Fruit fly (Drosophila melanogaster) whole organism, embryonic: Measurements from ENCODE around the gene Polr1D.

Experiments
- ATbp ChIP-seq: fragments of 200-800 bp; sonication (Bioruptor generic); optimal IDR thresholded peaks from 2 replicates; lab custom pipeline; 2017; ENCODE audit warnings: missing biosample characterization, mild to moderate bottlenecking, missing genetic modification characterization, missing genetic modification reagents
- Adf1 ChIP-seq: fragments of 200-800 bp; sonication (Bioruptor generic); IDR thresholded peaks from 2 replicates; pipeline ENCODE4 v1.3.6; 2022; ENCODE audit warnings: missing biosample characterization, missing genetic modification characterization
- Asciz ChIP-seq: fragments of 200-800 bp; sonication (Bioruptor generic); optimal IDR thresholded peaks from 2 replicates; lab custom pipeline; 2017; ENCODE audit warnings: missing biosample characterization, mild to moderate bottlenecking, missing genetic modification characterization, missing genetic modification reagents
- B-H2 ChIP-seq: fragments of 200-800 bp; sonication (Bioruptor generic); optimal IDR thresholded peaks from 2 replicates; lab custom pipeline; 2018; ENCODE audit warnings: missing biosample characterization, mild to moderate bottlenecking, missing genetic modification characterization
- Blimp-1 ChIP-seq: fragments of 200-800 bp; sonication (Bioruptor generic); optimal IDR thresholded peaks from 3 replicates; lab custom pipeline; 2018; ENCODE audit warnings: missing biosample characterization, missing genetic modification characterization, mild to moderate bottlenecking, moderate library complexity, missing genetic modification reagents
- CG10366 ChIP-seq: fragments of 200-800 bp; sonication (Bioruptor generic); IDR thresholded peaks from 2 replicates; pipeline ENCODE4 v1.3.6; 2022; ENCODE audit warnings: missing biosample characterization, missing genetic modification characterization
- CG11093 ChIP-seq: fragments of 200-800 bp; sonication (Bioruptor generic); IDR thresholded peaks from 3 replicates; pipeline ENCODE4 v1.3.6; 2022; ENCODE audit warnings: missing biosample characterization, missing genetic modification characterization
- CG11398 ChIP-seq: fragments of 200-800 bp; sonication (Bioruptor generic); optimal IDR thresholded peaks from 2 replicates; lab custom pipeline; 2016; ENCODE audit warnings: missing biosample characterization, missing genetic modification characterization
- CG12391 ChIP-seq: fragments of 200-800 bp; sonication (Bioruptor generic); optimal IDR thresholded peaks from 3 replicates; lab custom pipeline; 2018; ENCODE audit warnings: missing biosample characterization, mild to moderate bottlenecking, missing genetic modification characterization, moderate library complexity
- CG12942 ChIP-seq: fragments of 200-800 bp; sonication (Bioruptor generic); optimal IDR thresholded peaks from 3 replicates; lab custom pipeline; 2016; ENCODE audit warnings: missing biosample characterization, missing genetic modification characterization
- CG14710 ChIP-seq: fragments of 200-800 bp; sonication (Bioruptor generic); optimal IDR thresholded peaks from 3 replicates; lab custom pipeline; 2019; ENCODE audit warnings: missing biosample characterization, mild to moderate bottlenecking, missing genetic modification characterization, moderate library complexity
- CG15696 ChIP-seq: fragments of 200-800 bp; sonication (Bioruptor generic); optimal IDR thresholded peaks from 2 replicates; lab custom pipeline; 2019; ENCODE audit warnings: missing biosample characterization, mild to moderate bottlenecking, missing genetic modification characterization, moderate library complexity
- CG2712 ChIP-seq: fragments of 200-800 bp; optimal IDR thresholded peaks from 3 replicates; lab custom pipeline; 2019; ENCODE audit warnings: missing biosample characterization, mild to moderate bottlenecking, missing genetic modification characterization, moderate library complexity
- CG2889 ChIP-seq: fragments of 200-800 bp; sonication (Bioruptor generic); IDR thresholded peaks from 3 replicates; pipeline ENCODE4 v1.3.6; 2022; ENCODE audit warnings: missing biosample characterization, missing genetic modification characterization
- CG31388 ChIP-seq: fragments of 200-800 bp; sonication (Bioruptor generic); optimal IDR thresholded peaks from 2 replicates; lab custom pipeline; 2016; ENCODE audit warnings: missing biosample characterization, missing genetic modification characterization
- CG32767 ChIP-seq: fragments of 200-800 bp; sonication (Bioruptor generic); IDR thresholded peaks from 2 replicates; pipeline ENCODE4 v1.3.6; 2022; ENCODE audit warnings: missing biosample characterization, missing genetic modification characterization
- CG33557 ChIP-seq: fragments of 200-800 bp; sonication (Bioruptor generic); optimal IDR thresholded peaks from 2 replicates; lab custom pipeline; 2019; ENCODE audit warnings: missing biosample characterization, mild to moderate bottlenecking, missing genetic modification characterization, moderate library complexity
- CG6683 ChIP-seq: fragments of 200-800 bp; sonication (Bioruptor generic); optimal IDR thresholded peaks from 2 replicates; lab custom pipeline; 2017; ENCODE audit warnings: missing biosample characterization, mild to moderate bottlenecking, missing genetic modification characterization, missing genetic modification reagents
- CG7556 ChIP-seq: fragments of 200-800 bp; sonication (Bioruptor generic); optimal IDR thresholded peaks from 2 replicates; lab custom pipeline; 2017; ENCODE audit warnings: missing biosample characterization, mild to moderate bottlenecking, missing genetic modification characterization
- CG7745 ChIP-seq: fragments of 200-800 bp; sonication (Bioruptor generic); optimal IDR thresholded peaks from 2 replicates; lab custom pipeline; 2018; ENCODE audit warnings: missing biosample characterization, mild to moderate bottlenecking, missing genetic modification characterization, moderate library complexity
- CG8281 ChIP-seq: fragments of 200-800 bp; sonication (Bioruptor generic); optimal IDR thresholded peaks from 2 replicates; lab custom pipeline; 2018; ENCODE audit warnings: missing biosample characterization, mild to moderate bottlenecking, missing genetic modification characterization, moderate library complexity
- CG8290 ChIP-seq, 3 experiments: fragments of 200-800 bp; sonication (Bioruptor generic); optimal IDR thresholded peaks; 2 replicates each; lab custom pipeline; 2016 to 2019; ENCODE audit warnings: missing biosample characterization in 3 of 3, missing genetic modification characterization in 3 of 3, mild to moderate bottlenecking in 2 of 3, moderate library complexity in 1 of 3
- CG8478 ChIP-seq: fragments of >200 bp; optimal IDR thresholded peaks from 2 replicates; lab custom pipeline; 2018
- D19A ChIP-seq: fragments of 200-800 bp; optimal IDR thresholded peaks from 3 replicates; lab custom pipeline; 2019; ENCODE audit warnings: missing biosample characterization, mild to moderate bottlenecking, missing genetic modification characterization, moderate library complexity
- Dbx ChIP-seq: fragments of 200-800 bp; sonication (Bioruptor generic); IDR thresholded peaks from 3 replicates; pipeline ENCODE4 v1.3.6; 2022; ENCODE audit warnings: missing biosample characterization, missing genetic modification characterization
- Dip3 ChIP-seq: fragments of 200-800 bp; sonication (Bioruptor generic); optimal IDR thresholded peaks from 3 replicates; lab custom pipeline; 2016; ENCODE audit warnings: missing biosample characterization, missing genetic modification characterization
- Drgx ChIP-seq: fragments of 200-800 bp; sonication (Bioruptor generic); IDR thresholded peaks from 2 replicates; pipeline ENCODE4 v1.3.6; 2022; ENCODE audit warnings: missing biosample characterization, missing genetic modification characterization
- HHEX ChIP-seq: fragments of 200-800 bp; sonication (Bioruptor generic); optimal IDR thresholded peaks from 3 replicates; lab custom pipeline; 2017; ENCODE audit warnings: missing biosample characterization, mild to moderate bottlenecking, missing genetic modification characterization, missing genetic modification reagents
- HLH54F ChIP-seq: fragments of 200-800 bp; sonication (Bioruptor generic); optimal IDR thresholded peaks from 3 replicates; lab custom pipeline; 2016; ENCODE audit warnings: missing biosample characterization, missing genetic modification characterization
- Hr3 ChIP-seq: fragments of 200-800 bp; sonication (Bioruptor generic); optimal IDR thresholded peaks from 3 replicates; lab custom pipeline; 2016; ENCODE audit warnings: missing biosample characterization, missing genetic modification characterization
- Lhr ChIP-seq: fragments of 200-800 bp; sonication (Bioruptor generic); optimal IDR thresholded peaks from 3 replicates; lab custom pipeline; 2017; ENCODE audit warnings: mild to moderate bottlenecking, missing biosample characterization, missing genetic modification reagents, missing genetic modification characterization
- Lpt ChIP-seq: fragments of >200 bp; optimal IDR thresholded peaks from 2 replicates; lab custom pipeline; 2018; ENCODE audit warnings: missing biosample characterization, missing genetic modification characterization
- Poxn ChIP-seq: fragments of 200-800 bp; sonication (Bioruptor generic); IDR thresholded peaks from 2 replicates; pipeline ENCODE4 v1.3.6; 2022; ENCODE audit warnings: missing biosample characterization, missing genetic modification characterization
- al ChIP-seq: fragments of 200-800 bp; sonication (Bioruptor generic); IDR thresholded peaks from 2 replicates; pipeline ENCODE4 v1.3.6; 2022; ENCODE audit warnings: missing biosample characterization, missing genetic modification characterization
- chm ChIP-seq: fragments of 200-800 bp; sonication (Bioruptor generic); IDR thresholded peaks from 2 replicates; pipeline ENCODE4 v1.3.6; 2022; ENCODE audit warnings: missing biosample characterization, missing genetic modification characterization
- chn ChIP-seq: fragments of 200-800 bp; sonication (Bioruptor generic); optimal IDR thresholded peaks from 2 replicates; lab custom pipeline; 2016; ENCODE audit warnings: missing biosample characterization, missing genetic modification characterization
- eve ChIP-seq, 2 experiments: fragments of >200 bp; optimal IDR thresholded peaks; 2 replicates each; lab custom pipeline; 2017; ENCODE audit warnings: missing biosample characterization in 2 of 2, missing genetic modification characterization in 2 of 2
- grn ChIP-seq: fragments of 200-800 bp; sonication (Bioruptor generic); optimal IDR thresholded peaks from 3 replicates; lab custom pipeline; 2017; ENCODE audit warnings: missing biosample characterization, missing genetic modification characterization
- lbe ChIP-seq: fragments of 200-800 bp; sonication (Bioruptor generic); optimal IDR thresholded peaks from 2 replicates; lab custom pipeline; 2016; ENCODE audit warnings: missing biosample characterization, mild to moderate bottlenecking, missing genetic modification characterization
- nmo ChIP-seq: fragments of 200-800 bp; sonication (Bioruptor generic); optimal IDR thresholded peaks from 2 replicates; lab custom pipeline; 2018; ENCODE audit warnings: missing biosample characterization, mild to moderate bottlenecking, missing genetic modification characterization, moderate library complexity
- prd ChIP-seq, 3 experiments: fragments of >200 bp in 2 of 3; fragments of 200-800 bp in 1 of 3; sonication (Bioruptor generic) in 1 of 3; optimal IDR thresholded peaks in 2 of 3; IDR thresholded peaks in 1 of 3; 2 replicates in 2 of 3; 3 replicates in 1 of 3; pipeline versions ENCODE4 v1.3.6 to Lab custom; 2017 to 2022; ENCODE audit warnings: missing biosample characterization in 1 of 3, missing genetic modification characterization in 1 of 3
- ssp ChIP-seq: fragments of 200-800 bp; sonication (Bioruptor generic); IDR thresholded peaks from 2 replicates; pipeline ENCODE4 v1.3.6; 2022; ENCODE audit warnings: missing biosample characterization, missing genetic modification characterization
- tap ChIP-seq: fragments of 200-800 bp; optimal IDR thresholded peaks from 3 replicates; lab custom pipeline; 2019; ENCODE audit warnings: missing biosample characterization, mild to moderate bottlenecking, missing genetic modification characterization, moderate library complexity
- tin ChIP-seq: fragments of 200-800 bp; sonication (Bioruptor generic); optimal IDR thresholded peaks from 3 replicates; lab custom pipeline; 2016; ENCODE audit warnings: missing biosample characterization, missing genetic modification characterization
- tio ChIP-seq: fragments of 200-800 bp; sonication (Bioruptor generic); optimal IDR thresholded peaks from 2 replicates; lab custom pipeline; 2017; ENCODE audit warnings: missing biosample characterization, missing genetic modification characterization, inconsistent platforms
- ttk ChIP-seq: fragments of 200-800 bp; sonication (Bioruptor generic); IDR thresholded peaks from 2 replicates; pipeline ENCODE4 v2.1.2; 2022; ENCODE audit warnings: missing biosample characterization, missing genetic modification characterization
- wor ChIP-seq: fragments of 200-800 bp; sonication (Bioruptor generic); IDR thresholded peaks from 2 replicates; pipeline ENCODE4 v1.3.6; 2022; ENCODE audit warnings: missing biosample characterization, missing genetic modification characterization
- zfh1 ChIP-seq: fragments of 200-800 bp; sonication (Bioruptor generic); IDR thresholded peaks from 3 replicates; pipeline ENCODE4 v1.3.6; 2022; ENCODE audit warnings: missing biosample characterization, missing genetic modification characterization

Gene Polr1D

dm6 chr2L:19158679-19159551, 23.9 kb upstream of the Polr1D start (continued):
- TF ChIP-seq chn (GFP tag; lab: Kevin White, UChicago) (peak; percentile 25), Blimp-1 (peak; percentile 52), CG7745 (tag; lab: Kevin White, UChicago) (no peak), CG2712 (tag; lab: Kevin White, UChicago) (peak; percentile 62), ssp (GFP tag; lab: Robert Waterston, UW) (no peak), al (0 out of 2 replicates have a peak, but pooled peaks have one; percentile 3), grn (GFP tag; lab: Kevin White, UChicago) (peak; percentile 40), CG33557 (peak; percentile 46), zfh1 (GFP tag; lab: Robert Waterston, UW) (0 out of 3 replicates have a peak, but pooled peaks have one; percentile 37), CG12942 (GFP tag; lab: Kevin White, UChicago) (peak; percentile 16), Dip3 (GFP tag; lab: Kevin White, UChicago) (no peak), CG11093 (GFP tag; lab: Robert Waterston, UW) (peak; percentile 41; the same call in 1 of the 3 replicates), ATbp (GFP tag; lab: Kevin White, UChicago) (peak; percentile 14), Adf1 (0 out of 2 replicates have a peak, but pooled peaks have one; percentile 7), CG8290 (GFP tag; optimal IDR thresholded peaks at IDR 0.05; lab: Kevin White, UChicago) (no peak), CG8290 (tag; optimal IDR thresholded peaks at IDR 0.05; lab: Kevin White, UChicago) (peak in 1 of 2 experiments; percentile 27), chm (GFP tag; lab: Robert Waterston, UW) (no peak; the same call in 1 of the 2 replicates), Drgx (GFP tag; lab: Robert Waterston, UW) (peak; percentile 70), lbe (GFP tag; lab: Kevin White, UChicago) (peak; percentile 6), D19A (tag; lab: Kevin White, UChicago) (no peak), Dbx (peak; percentile 10; the same call in 1 of the 3 replicates), Asciz (peak; percentile 16), Hr3 (GFP tag; lab: Kevin White, UChicago) (peak; percentile 24), prd (optimal IDR thresholded peaks at IDR 0.05; lab: Kevin White, UChicago) (no peak), prd (GFP tag; IDR thresholded peaks at IDR 0.05; lab: Robert Waterston, UW) (0 out of 3 replicates have a peak, but pooled peaks have one; percentile 38), CG32767 (GFP tag; lab: Robert Waterston, UW) (no peak), HLH54F (peak; percentile 36), tin (peak; percentile 28), HHEX (GFP tag; lab: Kevin White, UChicago) (peak; percentile 29), CG10366 (GFP tag; lab: Robert Waterston, UW) (no peak; the same call in 1 of the 2 replicates), B-H2 (GFP tag; lab: Kevin White, UChicago) (no peak), CG6683 (GFP tag; lab: Kevin White, UChicago) (no peak), eve (GFP tag; optimal IDR thresholded peaks at IDR 0.05; lab: Kevin White, UChicago) (no peak), CG11398 (GFP tag; lab: Kevin White, UChicago) (peak; percentile 26), Lpt (GFP tag; lab: Kevin White, UChicago) (no peak), Lhr (peak; percentile 20), CG7556 (peak; percentile 32), CG15696 (tag; lab: Kevin White, UChicago) (peak; percentile 28), CG14710 (tag; lab: Kevin White, UChicago) (peak; percentile 39), tap (tag; lab: Kevin White, UChicago) (peak; percentile 18), CG8281 (tag; lab: Kevin White, UChicago) (peak; percentile 7), ttk (GFP tag; lab: Robert Waterston, UW) (no peak), Poxn (GFP tag; lab: Robert Waterston, UW) (no peak), CG31388 (GFP tag; lab: Kevin White, UChicago) (no peak), wor (GFP tag; lab: Robert Waterston, UW) (no peak), tio (GFP tag; lab: Kevin White, UChicago) (peak; percentile 48), CG8478 (no peak), nmo (GFP tag; lab: Kevin White, UChicago) (peak; percentile 20), CG12391 (peak; percentile 34), CG2889 (no peak)
